Worm (Caenorhabditis elegans) whole organism, L4 larva: ENCODE measurements around the gene fmo-4.

Source experiments
- F37D6.2 ChIP-seq: sonication (generic microtip); optimal IDR thresholded peaks from 2 replicates; lab custom pipeline; 2016; ENCODE audit warnings: mild to moderate bottlenecking, missing genetic modification characterization, missing compliant biosample characterization
- T26A8.4 ChIP-seq: fragments of 200-800 bp; sonication (Bioruptor generic); IDR thresholded peaks from 2 replicates; pipeline ENCODE4 v1.3.6; 2022; ENCODE audit warnings: missing genetic modification characterization, missing compliant biosample characterization
- ceh-82 ChIP-seq: sonication (generic microtip); optimal IDR thresholded peaks from 2 replicates; lab custom pipeline; 2017; ENCODE audit warnings: missing biosample characterization, missing genetic modification characterization
- dmd-8 ChIP-seq: fragments of 200-800 bp; sonication (Bioruptor generic); IDR thresholded peaks from 2 replicates; pipeline ENCODE4 v1.3.6; 2022; ENCODE audit warnings: missing genetic modification characterization, missing compliant biosample characterization
- mdt-29 ChIP-seq: fragments of 200-800 bp; sonication (Bioruptor generic); IDR thresholded peaks from 2 replicates; pipeline ENCODE4 v1.3.6; 2022; ENCODE audit warnings: missing genetic modification reagents, missing genetic modification characterization, missing compliant biosample characterization

DNA sequence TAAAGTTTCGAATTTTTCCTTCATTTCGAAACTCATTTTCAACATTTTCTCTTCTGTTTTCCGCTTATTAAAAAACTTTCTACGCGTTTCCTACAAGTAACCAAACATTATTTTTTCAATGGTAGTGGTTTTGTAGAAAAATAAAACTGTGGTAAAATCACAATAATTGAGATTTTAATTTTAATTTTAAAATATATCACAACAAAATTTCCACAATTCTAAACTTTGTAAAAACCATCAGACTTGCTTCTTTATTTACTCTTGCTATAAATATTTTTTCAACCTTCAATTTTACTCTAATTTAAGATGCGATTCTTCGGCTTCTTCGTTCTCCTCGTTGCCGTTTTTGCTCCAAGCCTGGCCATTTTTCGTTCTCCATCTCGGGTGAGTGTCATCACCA is 18.6 kb downstream of the fmo-4 start, which contains the start of gene F53F4.17:
- TF ChIP-seq F37D6.2 (tag; lab: Kevin White, UChicago) (no peak), mdt-29 (GFP tag; lab: Robert Waterston, UW) (no peak), T26A8.4 (GFP tag; lab: Robert Waterston, UW) (no peak), dmd-8 (GFP tag; lab: Robert Waterston, UW) (no peak), ceh-82 (tag; lab: Kevin White, UChicago) (no peak)
